Worm (Caenorhabditis elegans) whole organism, L1 larva: ENCODE measurements around the gene snt-1.
A peak's percentile ranks its signal among the peaks of the same experiment; 100 is the strongest.

ENCODE experiments used
- C04F5.9 ChIP-seq: sonication (generic microtip); optimal IDR thresholded peaks from 2 replicates; lab custom pipeline; 2016; ENCODE audit warnings: missing genetic modification characterization, missing compliant biosample characterization
- C16A3.4 ChIP-seq: fragments of 150-350 bp; optimal IDR thresholded peaks from 2 replicates; lab custom pipeline; 2014; ENCODE audit warnings: missing biosample characterization, missing genetic modification characterization
- C34B4.2 ChIP-seq: sonication (generic microtip); optimal IDR thresholded peaks from 2 replicates; lab custom pipeline; 2017; ENCODE audit warnings: mild to moderate bottlenecking, missing genetic modification characterization, missing compliant biosample characterization
- F16B12.6 ChIP-seq: fragments of 150-350 bp; optimal IDR thresholded peaks from 2 replicates; lab custom pipeline; 2014; ENCODE audit warnings: missing biosample characterization, missing genetic modification characterization
- Y116A8C.19 ChIP-seq: sonication (generic microtip); optimal IDR thresholded peaks from 2 replicates; lab custom pipeline; 2016; ENCODE audit warnings: missing compliant biosample characterization, missing genetic modification characterization, borderline replicate concordance
- aha-1 ChIP-seq: fragments of 150-350 bp; optimal IDR thresholded peaks from 2 replicates; lab custom pipeline; 2014; ENCODE audit warnings: missing biosample characterization, missing genetic modification characterization
- alr-1 ChIP-seq: fragments of 200-800 bp; sonication (Bioruptor generic); optimal IDR thresholded peaks from 2 replicates; lab custom pipeline; 2018; ENCODE audit warnings: borderline replicate concordance, mild to moderate bottlenecking, missing genetic modification characterization, missing compliant biosample characterization
- ama-1 ChIP-seq: fragments of 150-350 bp; optimal IDR thresholded peaks from 2 replicates; lab custom pipeline; 2014
- blmp-1 ChIP-seq: fragments of 150-350 bp; optimal IDR thresholded peaks from 2 replicates; lab custom pipeline; 2014; ENCODE audit warnings: missing biosample characterization, missing genetic modification characterization
- ceh-82 ChIP-seq, 3 experiments: fragments of 150-350 bp in 1 of 3; sonication (generic microtip) in 2 of 3; optimal IDR thresholded peaks; 2 replicates each; lab custom pipeline; 2014 to 2017; ENCODE audit warnings: missing biosample characterization in 3 of 3, missing genetic modification characterization in 3 of 3
- ceh-88 ChIP-seq: fragments of 200-800 bp; sonication (Bioruptor generic); IDR thresholded peaks from 2 replicates; pipeline ENCODE4 v1.3.6; 2022; ENCODE audit warnings: missing genetic modification characterization, missing compliant biosample characterization
- ceh-90 ChIP-seq: sonication (generic microtip); optimal IDR thresholded peaks from 2 replicates; lab custom pipeline; 2016; ENCODE audit warnings: missing genetic modification characterization, missing compliant biosample characterization
- dpl-1 ChIP-seq, 3 experiments: fragments of 150-350 bp in 2 of 3; sonication (generic microtip) in 1 of 3; optimal IDR thresholded peaks; 2 replicates each; lab custom pipeline; 2014 to 2017; ENCODE audit warnings: missing biosample characterization in 3 of 3, missing genetic modification characterization in 3 of 3, missing genetic modification reagents in 3 of 3
- dsc-1 ChIP-seq: sonication (generic microtip); optimal IDR thresholded peaks from 2 replicates; lab custom pipeline; 2016; ENCODE audit warnings: mild to moderate bottlenecking, missing genetic modification characterization, missing compliant biosample characterization
- egl-13 ChIP-seq: sonication (generic microtip); optimal IDR thresholded peaks from 2 replicates; lab custom pipeline; 2016; ENCODE audit warnings: missing genotype, missing genetic modification reagents, missing genetic modification characterization, missing compliant biosample characterization
- elt-2 ChIP-seq: sonication (generic microtip); optimal IDR thresholded peaks from 2 replicates; lab custom pipeline; 2016; ENCODE audit warnings: missing genetic modification characterization, mild to moderate bottlenecking, inconsistent platforms, missing compliant biosample characterization, missing genetic modification reagents
- elt-3 ChIP-seq, 6 experiments: fragments of 150-350 bp in 1 of 6; sonication (generic microtip); optimal IDR thresholded peaks; 2 replicates each; lab custom pipeline; 2017 to 2018; ENCODE audit warnings: missing biosample characterization in 6 of 6, missing genetic modification characterization in 6 of 6, inconsistent platforms in 1 of 6
- ets-5 ChIP-seq: fragments of 200-800 bp; sonication (Bioruptor generic); IDR thresholded peaks from 2 replicates; pipeline ENCODE4 v1.3.6; 2022; ENCODE audit warnings: missing genetic modification characterization, missing compliant biosample characterization
- fkh-10 ChIP-seq: sonication (generic microtip); optimal IDR thresholded peaks from 2 replicates; lab custom pipeline; 2017; ENCODE audit warnings: missing biosample characterization, missing genetic modification reagents, missing genetic modification characterization
- fkh-4 ChIP-seq: sonication (generic microtip); optimal IDR thresholded peaks from 2 replicates; lab custom pipeline; 2016; ENCODE audit warnings: missing compliant biosample characterization, missing genetic modification characterization, borderline replicate concordance
- fkh-8 ChIP-seq: sonication (generic microtip); optimal IDR thresholded peaks from 2 replicates; lab custom pipeline; 2016; ENCODE audit warnings: mild to moderate bottlenecking, missing genetic modification characterization, missing compliant biosample characterization
- hlh-4 ChIP-seq: sonication (generic microtip); optimal IDR thresholded peaks from 2 replicates; lab custom pipeline; 2016; ENCODE audit warnings: mild to moderate bottlenecking, missing genetic modification characterization, missing compliant biosample characterization
- hpl-2 ChIP-seq: fragments of 150-350 bp; optimal IDR thresholded peaks from 2 replicates; lab custom pipeline; 2014; ENCODE audit warnings: missing biosample characterization, missing genetic modification reagents, missing genetic modification characterization
- irx-1 ChIP-seq: sonication (generic microtip); optimal IDR thresholded peaks from 2 replicates; lab custom pipeline; 2016; ENCODE audit warnings: missing genetic modification characterization, missing compliant biosample characterization
- lin-14 ChIP-seq: fragments of 200-800 bp; sonication (Bioruptor generic); optimal IDR thresholded peaks from 2 replicates; lab custom pipeline; 2018; ENCODE audit warnings: mild to moderate bottlenecking, missing genetic modification characterization, moderate library complexity, missing compliant biosample characterization
- lin-35 ChIP-seq, 2 experiments: fragments of 150-350 bp; optimal IDR thresholded peaks; 2 replicates each; lab custom pipeline; 2014; ENCODE audit warnings: missing biosample characterization in 2 of 2, missing genetic modification characterization in 2 of 2, missing genetic modification reagents in 2 of 2
- lir-3 ChIP-seq: sonication (generic microtip); optimal IDR thresholded peaks from 2 replicates; lab custom pipeline; 2016; ENCODE audit warnings: mild to moderate bottlenecking, missing genetic modification characterization, moderate library complexity, missing compliant biosample characterization; ENCODE audit not compliant: poor library complexity
- lsy-2 ChIP-seq, 2 experiments: fragments of 150-350 bp; optimal IDR thresholded peaks; 2 replicates each; lab custom pipeline; 2014; ENCODE audit warnings: missing biosample characterization in 2 of 2, missing genetic modification characterization in 2 of 2
- mab-9 ChIP-seq: fragments of 200-800 bp; sonication (Bioruptor generic); IDR thresholded peaks from 2 replicates; pipeline ENCODE4 v1.3.6; 2022; ENCODE audit warnings: missing genetic modification reagents, missing genetic modification characterization, missing compliant biosample characterization
- mep-1 ChIP-seq: fragments of 150-350 bp; optimal IDR thresholded peaks from 2 replicates; lab custom pipeline; 2014; ENCODE audit warnings: missing biosample characterization, missing genetic modification characterization
- nhr-47 ChIP-seq: sonication (generic microtip); optimal IDR thresholded peaks from 2 replicates; lab custom pipeline; 2016; ENCODE audit warnings: mild to moderate bottlenecking, missing genetic modification characterization, moderate library complexity, missing compliant biosample characterization
- nhr-71 ChIP-seq: sonication (generic microtip); optimal IDR thresholded peaks from 2 replicates; lab custom pipeline; 2016; ENCODE audit warnings: mild to moderate bottlenecking, missing genetic modification characterization, moderate library complexity, missing compliant biosample characterization
- pax-3 ChIP-seq: fragments of 200-800 bp; sonication (Bioruptor generic); optimal IDR thresholded peaks from 2 replicates; lab custom pipeline; 2018; ENCODE audit warnings: mild to moderate bottlenecking, missing genetic modification characterization, moderate library complexity, missing compliant biosample characterization
- rnt-1 ChIP-seq: sonication (generic microtip); optimal IDR thresholded peaks from 2 replicates; lab custom pipeline; 2016; ENCODE audit warnings: mild to moderate bottlenecking, missing genetic modification characterization, moderate library complexity, missing compliant biosample characterization
- skn-1 ChIP-seq: fragments of 150-350 bp; optimal IDR thresholded peaks from 2 replicates; lab custom pipeline; 2014; ENCODE audit warnings: missing biosample characterization, missing genetic modification characterization
- snu-23 ChIP-seq: sonication (generic microtip); optimal IDR thresholded peaks from 2 replicates; lab custom pipeline; 2016; ENCODE audit warnings: missing genetic modification characterization, missing compliant biosample characterization
- sox-4 ChIP-seq: sonication (generic microtip); optimal IDR thresholded peaks from 2 replicates; lab custom pipeline; 2016; ENCODE audit warnings: missing genetic modification characterization, missing compliant biosample characterization
- sup-37 ChIP-seq: fragments of 200-800 bp; sonication (Bioruptor generic); optimal IDR thresholded peaks from 2 replicates; lab custom pipeline; 2018; ENCODE audit warnings: mild to moderate bottlenecking, missing genetic modification characterization, missing compliant biosample characterization
- swsn-7 ChIP-seq: sonication (generic microtip); optimal IDR thresholded peaks from 2 replicates; lab custom pipeline; 2016; ENCODE audit warnings: missing genetic modification characterization, missing compliant biosample characterization
- tbx-2 ChIP-seq: sonication (generic microtip); optimal IDR thresholded peaks from 2 replicates; lab custom pipeline; 2016; ENCODE audit warnings: missing genetic modification characterization, missing compliant biosample characterization
- tlp-1 ChIP-seq: fragments of 150-350 bp; optimal IDR thresholded peaks from 2 replicates; lab custom pipeline; 2014; ENCODE audit warnings: missing biosample characterization, missing genetic modification characterization
- unc-130 ChIP-seq: fragments of 150-350 bp; optimal IDR thresholded peaks from 2 replicates; lab custom pipeline; 2017; ENCODE audit warnings: missing biosample characterization, missing genetic modification characterization, inconsistent platforms
- unc-62 ChIP-seq: fragments of 150-350 bp; optimal IDR thresholded peaks from 2 replicates; lab custom pipeline; 2014; ENCODE audit warnings: missing biosample characterization, missing genetic modification reagents, missing genetic modification characterization
- unc-86 ChIP-seq: sonication (generic microtip); optimal IDR thresholded peaks from 2 replicates; lab custom pipeline; 2016; ENCODE audit warnings: missing genetic modification characterization, missing compliant biosample characterization
- zag-1 ChIP-seq: fragments of 150-350 bp; optimal IDR thresholded peaks from 2 replicates; lab custom pipeline; 2014; ENCODE audit warnings: missing biosample characterization, missing genetic modification characterization
- zip-4 ChIP-seq: fragments of 200-800 bp; sonication (Bioruptor generic); optimal IDR thresholded peaks from 2 replicates; lab custom pipeline; 2018; ENCODE audit warnings: mild to moderate bottlenecking, missing genetic modification characterization, moderate library complexity, missing compliant biosample characterization

Gene snt-1

DNA sequence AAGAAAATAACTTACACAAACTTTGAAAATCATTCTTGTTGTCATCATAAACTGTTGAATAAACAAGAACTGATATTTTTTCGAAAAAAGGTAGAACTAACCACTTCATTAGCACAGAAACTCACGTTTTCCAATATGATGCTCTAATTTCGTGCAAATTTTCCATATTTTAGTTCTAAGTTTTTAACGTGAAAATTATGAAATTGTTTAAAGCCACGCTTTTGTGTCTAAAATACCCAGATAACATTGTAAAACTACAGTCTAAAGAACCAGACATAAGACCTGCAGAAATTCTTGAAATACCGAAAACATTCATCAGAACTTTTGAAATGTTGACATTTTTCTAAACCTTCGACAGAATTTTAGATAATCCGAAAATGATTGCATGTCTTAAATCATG lies 3.6 kb upstream of the snt-1 start, which contains the start of gene F31E8.5:
TSS of gene F31E8.5 (minus strand) at position 101 of the 400 bp plus-strand sequence.
- TF ChIP-seq C16A3.4 (tag; lab: Kevin White, UChicago) (no peak), sup-37 (GFP tag; lab: Kevin White, UChicago) (no peak), mab-9 (no peak), elt-3 (tag; optimal IDR thresholded peaks at IDR 0.05; lab: Kevin White, UChicago) (no peak), blmp-1 (tag; lab: Kevin White, UChicago) (no peak), zag-1 (tag; lab: Kevin White, UChicago) (no peak), ceh-90 (tag; lab: Kevin White, UChicago) (no peak), ama-1 (lab: Kevin White, UChicago) (no peak), elt-2 (tag; lab: Kevin White, UChicago) (no peak), dpl-1 (GFP tag; optimal IDR thresholded peaks at IDR 0.05; lab: Kevin White, UChicago) (no peak), fkh-10 (no peak), zip-4 (GFP tag; lab: Kevin White, UChicago) (no peak), mep-1 (tag; lab: Kevin White, UChicago) (no peak), C34B4.2 (tag; lab: Kevin White, UChicago) (no peak), ceh-88 (GFP tag; lab: Robert Waterston, UW) (no peak)

DNA sequence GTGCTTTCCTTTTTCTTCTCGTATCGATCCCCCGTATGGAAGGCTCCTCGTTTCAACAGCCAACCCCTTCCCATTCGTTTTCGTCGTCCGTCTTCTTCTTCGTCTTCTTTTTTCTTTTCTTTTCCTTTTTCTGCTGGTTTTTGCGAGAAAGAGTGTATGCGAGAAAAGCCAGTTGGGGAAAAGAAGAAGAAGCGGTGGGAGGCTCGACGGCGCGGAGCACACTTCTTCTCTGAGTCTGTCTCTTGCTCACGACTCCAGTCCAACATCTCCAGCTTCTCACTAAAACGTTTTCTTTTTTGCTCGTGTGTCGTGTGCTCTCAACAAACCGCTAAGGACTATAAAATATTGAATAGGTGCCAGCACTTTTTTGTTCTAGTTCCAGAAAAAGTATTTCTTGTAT lies 2.2 kb upstream of the snt-1 start:
- peak; percentile 78 for TF ChIP-seq lin-14
- TF ChIP-seq sox-4 (tag; lab: Kevin White, UChicago): no peak
- TF ChIP-seq ets-5: no peak
- no peak for TF ChIP-seq ceh-88 (GFP tag; lab: Robert Waterston, UW)
- TF ChIP-seq rnt-1 (tag; lab: Kevin White, UChicago): no peak
- peak; percentile 12 for TF ChIP-seq fkh-10
- peak; percentile 51 for TF ChIP-seq fkh-8
- peak in 1 of 3 experiments; percentile 31 for TF ChIP-seq ceh-82 (tag; optimal IDR thresholded peaks at IDR 0.05; lab: Kevin White, UChicago)
- peak; percentile 22 for TF ChIP-seq mep-1 (tag; lab: Kevin White, UChicago)
- TF ChIP-seq lsy-2 (tag; optimal IDR thresholded peaks at IDR 0.05; lab: Kevin White, UChicago): peak in 1 of 2 experiments; percentile 33
- peak; percentile 33 for TF ChIP-seq swsn-7 (tag; lab: Kevin White, UChicago)
- TF ChIP-seq snu-23 (GFP tag; lab: Kevin White, UChicago): no peak
- peak; percentile 20 for TF ChIP-seq nhr-71 (tag; lab: Kevin White, UChicago)
- no peak for TF ChIP-seq egl-13 (tag; lab: Kevin White, UChicago)
- peak in 1 of 2 experiments; percentile 5 for TF ChIP-seq lin-35 (GFP tag; optimal IDR thresholded peaks at IDR 0.05; lab: Kevin White, UChicago)
- TF ChIP-seq hlh-4 (tag; lab: Kevin White, UChicago): no peak
- TF ChIP-seq tbx-2 (tag; lab: Kevin White, UChicago): peak; percentile 21
- TF ChIP-seq unc-86 (tag; lab: Kevin White, UChicago): peak; percentile 16
- TF ChIP-seq alr-1: no peak
- no peak for TF ChIP-seq zip-4 (GFP tag; lab: Kevin White, UChicago)
- no peak for TF ChIP-seq lir-3 (tag; lab: Kevin White, UChicago)
- no peak for TF ChIP-seq irx-1 (tag; lab: Kevin White, UChicago)
- TF ChIP-seq nhr-47 (tag; lab: Kevin White, UChicago): peak; percentile 29
- TF ChIP-seq C16A3.4 (tag; lab: Kevin White, UChicago): no peak
- TF ChIP-seq skn-1: no peak

DNA sequence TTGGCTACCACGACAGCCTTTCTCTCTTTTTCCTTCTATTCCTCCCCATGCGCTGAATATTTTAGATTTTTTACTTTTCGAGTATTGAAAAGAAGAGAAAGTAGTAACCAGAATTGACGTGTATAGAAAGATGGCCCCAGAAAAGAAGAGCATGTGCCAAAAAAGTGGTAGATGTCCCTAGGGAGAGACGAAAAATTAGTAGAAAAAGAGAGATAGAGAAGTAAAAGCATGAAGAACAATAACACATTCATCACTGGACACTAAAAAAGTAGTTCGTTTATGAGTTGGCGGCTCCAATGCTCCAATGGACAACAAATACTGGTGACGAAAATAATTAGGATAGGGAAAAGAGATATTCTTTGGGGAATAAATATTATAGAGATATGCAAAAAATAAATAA lies 1.8 kb downstream of the snt-1 start:
- TF ChIP-seq swsn-7 (tag; lab: Kevin White, UChicago): no peak
- peak; percentile 74 for TF ChIP-seq lin-14
- TF ChIP-seq unc-62: no peak
- TF ChIP-seq F16B12.6: no peak

DNA sequence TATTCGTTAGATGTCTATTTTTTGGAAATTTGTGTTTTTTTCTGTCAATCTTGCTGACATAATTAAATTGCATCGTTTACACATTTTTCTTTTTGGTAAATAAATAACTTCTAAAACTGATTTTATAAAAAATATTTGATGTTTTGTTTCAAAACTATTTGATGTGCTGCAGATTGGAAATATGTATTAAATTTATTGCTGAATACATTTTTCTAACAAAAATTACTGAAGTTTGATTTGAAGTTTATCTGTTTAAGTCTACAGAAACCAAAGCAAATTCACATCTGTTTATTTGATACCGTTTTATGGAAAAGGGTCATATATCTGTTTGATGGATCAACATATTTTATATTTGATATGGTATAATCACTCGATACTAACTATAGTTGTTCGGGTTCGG lies 5.6 kb downstream of the snt-1 start:
- TF ChIP-seq hlh-4 (tag; lab: Kevin White, UChicago) (no peak), lin-14 (no peak), Y116A8C.19 (tag; lab: Kevin White, UChicago) (no peak), tlp-1 (tag; lab: Kevin White, UChicago) (no peak), elt-3 (tag; optimal IDR thresholded peaks at IDR 0.05; lab: Kevin White, UChicago) (no peak), unc-130 (tag; lab: Kevin White, UChicago) (no peak), fkh-4 (tag; lab: Kevin White, UChicago) (no peak), F16B12.6 (no peak), rnt-1 (tag; lab: Kevin White, UChicago) (no peak), pax-3 (tag; lab: Kevin White, UChicago) (no peak), ets-5 (no peak), C04F5.9 (no peak), aha-1 (no peak), hpl-2 (GFP tag; lab: Kevin White, UChicago) (no peak), dsc-1 (no peak), elt-2 (tag; lab: Kevin White, UChicago) (no peak)
